Worm (Caenorhabditis elegans): ENCODE results near the gene R151.2.

Gene R151.2

ce11 chrIII:7215532-7215931, 5.8 kb downstream of the R151.2 start:
- TF ChIP-seq dsc-1 (tag; optimal IDR thresholded peaks at IDR 0.05) (no peak), lin-35 (GFP tag; optimal IDR thresholded peaks at IDR 0.05) (peak in 1 of 2 experiments; percentile 13), sup-37 (GFP tag; optimal IDR thresholded peaks at IDR 0.05) (no peak), sox-4 (tag; optimal IDR thresholded peaks at IDR 0.05) (no peak), efl-1 (optimal IDR thresholded peaks at IDR 0.05) (no peak), efl-1 (GFP tag; optimal IDR thresholded peaks at IDR 0.05 in 1 of 2) (peak in 1 of 2 experiments; percentile 44), tbx-2 (tag; optimal IDR thresholded peaks at IDR 0.05) (no peak), rnt-1 (tag; optimal IDR thresholded peaks at IDR 0.05) (peak; percentile 63), skn-1 (tag; optimal IDR thresholded peaks at IDR 0.05) (no peak), snu-23 (GFP tag; optimal IDR thresholded peaks at IDR 0.05) (peak; percentile 9), unc-130 (tag; optimal IDR thresholded peaks at IDR 0.05) (no peak), nhr-71 (tag; optimal IDR thresholded peaks at IDR 0.05) (peak; percentile 49), lin-14 (GFP tag; optimal IDR thresholded peaks at IDR 0.05) (peak; percentile 62), nhr-237 (tag; optimal IDR thresholded peaks at IDR 0.05) (no peak), nhr-19 (GFP tag; conservative IDR thresholded peaks at IDR 0.05) (0 out of 2 replicates have a peak, but pooled peaks have one; percentile 6), swsn-7 (tag; optimal IDR thresholded peaks at IDR 0.05) (no peak), hlh-17 (GFP tag; optimal IDR thresholded peaks at IDR 0.05; ENCODE audit: borderline replicate concordance) (no peak), unc-98 (GFP tag; IDR thresholded peaks at IDR 0.05) (no peak), lsy-2 (tag; optimal IDR thresholded peaks at IDR 0.05) (peak in 1 of 2 experiments; percentile 41), efl-3 (GFP tag; optimal IDR thresholded peaks at IDR 0.05) (no peak)

ce11 chrIII:7216226-7216625, 6.5 kb downstream of the R151.2 start, which contains the start of gene R151.1:
R151.1 (plus strand) TSS chrIII:7216526.
- TF ChIP-seq lir-3 (tag; optimal IDR thresholded peaks at IDR 0.05; ENCODE audit: poor library complexity) (no peak), unc-62 (GFP tag; optimal IDR thresholded peaks at IDR 0.05) (no peak), Y116A8C.19 (tag; optimal IDR thresholded peaks at IDR 0.05; ENCODE audit: borderline replicate concordance) (no peak), isw-1 (GFP tag; IDR thresholded peaks at IDR 0.05) (no peak), snpc-4 (tag; optimal IDR thresholded peaks at IDR 0.05) (no peak)

ce11 chrIII:7216924-7217521, 7.3 kb downstream of the R151.2 start:
- TF ChIP-seq vab-15 (tag; optimal IDR thresholded peaks at IDR 0.05) (peak; percentile 25), pax-3 (tag; optimal IDR thresholded peaks at IDR 0.05) (no peak), pqm-1 (tag; optimal IDR thresholded peaks at IDR 0.05) (no peak), jun-1 (tag; optimal IDR thresholded peaks at IDR 0.05) (no peak), C04F5.9 (tag; optimal IDR thresholded peaks at IDR 0.05) (no peak), nhr-71 (tag; optimal IDR thresholded peaks at IDR 0.05) (peak; percentile 94), aha-1 (tag; optimal IDR thresholded peaks at IDR 0.05) (no peak), nhr-76 (tag; optimal IDR thresholded peaks at IDR 0.05) (no peak), egl-13 (tag; optimal IDR thresholded peaks at IDR 0.05) (no peak), sptf-1 (tag; optimal IDR thresholded peaks at IDR 0.05) (no peak), unc-98 (GFP tag; IDR thresholded peaks at IDR 0.05) (peak; percentile 67), irx-1 (tag; optimal IDR thresholded peaks at IDR 0.05) (no peak), nhr-77 (tag; optimal IDR thresholded peaks at IDR 0.05) (no peak), aly-2 (tag; optimal IDR thresholded peaks at IDR 0.05) (no peak), hlh-17 (GFP tag; optimal IDR thresholded peaks at IDR 0.05; ENCODE audit: borderline replicate concordance) (no peak), ama-1 (optimal IDR thresholded peaks at IDR 0.05) (no peak), mab-9 (GFP tag; IDR thresholded peaks at IDR 0.05) (no peak), dsc-1 (tag; optimal IDR thresholded peaks at IDR 0.05) (peak; percentile 43), sox-4 (tag; optimal IDR thresholded peaks at IDR 0.05) (no peak), efl-3 (GFP tag; optimal IDR thresholded peaks at IDR 0.05) (no peak), efl-1 (optimal IDR thresholded peaks at IDR 0.05) (peak; percentile 22 to 52), efl-1 (GFP tag; optimal IDR thresholded peaks at IDR 0.05 in 1 of 2) (peak; percentile 23 to 81), lsy-2 (tag; optimal IDR thresholded peaks at IDR 0.05) (peak; percentile 76 to 80), nhr-90 (tag; optimal IDR thresholded peaks at IDR 0.05; ENCODE audit: poor library complexity) (no peak), egl-27 (tag; optimal IDR thresholded peaks at IDR 0.05) (no peak), lin-39 (tag; optimal IDR thresholded peaks at IDR 0.05) (peak; percentile 63), grh-1 (GFP tag; IDR thresholded peaks at IDR 0.05) (no peak), unc-62 (GFP tag; optimal IDR thresholded peaks at IDR 0.05) (no peak), mdl-1 (tag; optimal IDR thresholded peaks at IDR 0.05) (peak in 1 of 2 experiments; percentile 14), lin-35 (GFP tag; optimal IDR thresholded peaks at IDR 0.05) (peak in 1 of 2 experiments; percentile 6), fkh-4 (tag; optimal IDR thresholded peaks at IDR 0.05; ENCODE audit: borderline replicate concordance) (no peak), ztf-11 (tag; optimal IDR thresholded peaks at IDR 0.05) (no peak), ceh-8 (GFP tag; optimal IDR thresholded peaks at IDR 0.05) (no peak), tlp-1 (tag; optimal IDR thresholded peaks at IDR 0.05) (no peak)

Measured in whole organism, L1 larva.